Worm (Caenorhabditis elegans) whole organism, L2 larva: ENCODE measurements around the gene R11F4.1.

Experiments
- elt-1 ChIP-seq: fragments of 150-350 bp; optimal IDR thresholded peaks from 2 replicates; lab custom pipeline; 2014; ENCODE audit warnings: missing biosample characterization, missing genetic modification characterization
- nhr-11 ChIP-seq: fragments of 150-350 bp; optimal IDR thresholded peaks from 2 replicates; lab custom pipeline; 2014; ENCODE audit warnings: missing biosample characterization, missing genetic modification characterization
- ztf-11 ChIP-seq: sonication (generic microtip); optimal IDR thresholded peaks from 2 replicates; lab custom pipeline; 2017; ENCODE audit warnings: missing biosample characterization, missing genetic modification characterization
- ztf-4 ChIP-seq: fragments of 150-350 bp; optimal IDR thresholded peaks from 2 replicates; lab custom pipeline; 2014; ENCODE audit warnings: missing biosample characterization, missing genetic modification characterization

ce11 chrII:4100485-4100884 is 8.8 kb downstream of the R11F4.1 start, which contains the start of gene rhgf-2:
- TF ChIP-seq ztf-4: no peak
- TF ChIP-seq elt-1: no peak
- TF ChIP-seq ztf-11 (tag; lab: Kevin White, UChicago): no peak
- no peak for TF ChIP-seq nhr-11 (tag; lab: Kevin White, UChicago)
